Fruit fly (Drosophila melanogaster) whole organism, prepupa: ENCODE results near the gene Socs16D.

Source experiments
- CG15336 ChIP-seq: fragments of 200-800 bp; sonication (Bioruptor generic); IDR thresholded peaks from 2 replicates; pipeline ENCODE4 v1.3.6; 2022; ENCODE audit warnings: missing biosample characterization, missing genetic modification characterization
- CG16779 ChIP-seq: fragments of 200-800 bp; sonication (Bioruptor generic); optimal IDR thresholded peaks from 3 replicates; lab custom pipeline; 2017; ENCODE audit warnings: missing biosample characterization, mild to moderate bottlenecking, missing genetic modification characterization
- CG34406 ChIP-seq: fragments of 200-800 bp; sonication (Bioruptor generic); optimal IDR thresholded peaks from 3 replicates; lab custom pipeline; 2016; ENCODE audit warnings: missing biosample characterization, missing genetic modification characterization
- CG6854 ChIP-seq: fragments of 200-800 bp; sonication (Bioruptor generic); optimal IDR thresholded peaks from 2 replicates; lab custom pipeline; 2017; ENCODE audit warnings: missing biosample characterization, mild to moderate bottlenecking, missing genetic modification characterization
- Sox102F ChIP-seq: fragments of 200-800 bp; sonication (Bioruptor generic); optimal IDR thresholded peaks from 2 replicates; lab custom pipeline; 2016; ENCODE audit warnings: missing biosample characterization, mild to moderate bottlenecking, missing genetic modification characterization
- achi ChIP-seq: fragments of 200-800 bp; sonication (Bioruptor generic); optimal IDR thresholded peaks from 3 replicates; lab custom pipeline; 2016; ENCODE audit warnings: missing biosample characterization, missing genetic modification characterization
- fd85E ChIP-seq: fragments of 200-800 bp; sonication (Bioruptor generic); optimal IDR thresholded peaks from 3 replicates; lab custom pipeline; 2016; ENCODE audit warnings: missing biosample characterization, missing genetic modification characterization

DNA sequence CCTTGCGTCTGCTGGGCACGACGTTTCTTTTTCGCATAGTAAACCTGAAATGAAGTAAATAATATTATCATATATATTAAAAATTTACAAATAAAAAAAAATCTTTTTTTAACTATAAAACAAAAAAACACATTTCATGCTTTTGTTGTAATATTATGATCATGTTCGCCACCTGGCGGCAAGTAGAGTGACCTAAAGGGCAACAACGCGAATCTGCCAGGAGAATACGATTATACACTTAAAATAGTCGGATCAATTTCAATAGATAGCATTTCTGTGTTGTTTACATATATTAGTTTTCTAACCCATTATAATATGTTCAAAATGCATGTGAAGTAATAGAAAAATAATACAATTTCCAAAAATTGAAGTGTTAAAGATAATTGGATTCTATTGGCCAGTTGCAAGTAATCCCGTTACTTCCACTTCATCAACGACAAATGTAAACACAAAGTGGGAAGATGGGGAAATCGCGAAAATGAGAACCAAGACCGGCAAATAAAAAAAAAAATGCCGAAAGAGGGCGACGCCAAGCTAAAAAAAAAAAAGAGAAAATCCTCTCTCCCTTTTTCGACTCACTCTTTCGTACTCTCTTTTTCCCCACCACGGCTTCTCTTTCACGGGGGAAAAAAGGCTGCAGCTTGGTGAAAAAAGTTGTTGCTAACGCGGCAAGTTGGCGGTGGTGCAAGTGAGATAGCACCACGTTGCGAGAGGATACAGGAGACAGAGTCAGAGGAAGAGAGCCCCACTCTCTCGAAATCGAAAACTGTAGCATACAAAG, 43.4 kb upstream of the Socs16D start:
- TF ChIP-seq Sox102F (no peak), CG16779 (tag; lab: Kevin White, UChicago) (no peak), CG15336 (GFP tag; lab: Robert Waterston, UW) (peak; percentile 37; the same call in 1 of the 2 replicates), fd85E (GFP tag; lab: Kevin White, UChicago) (no peak), CG34406 (no peak), achi (no peak), CG6854 (GFP tag; lab: Kevin White, UChicago) (peak; percentile 6)
